Fruit fly (Drosophila melanogaster) whole organism, embryonic: Measurements from ENCODE around the gene mbt.

Source experiments
- CG10979 ChIP-seq: fragments of 200-800 bp; sonication (Bioruptor generic); optimal IDR thresholded peaks from 2 replicates; lab custom pipeline; 2018; ENCODE audit warnings: missing biosample characterization, mild to moderate bottlenecking, missing genetic modification characterization, moderate library complexity
- CG11696 ChIP-seq: fragments of 200-800 bp; sonication (Bioruptor generic); IDR thresholded peaks from 2 replicates; pipeline ENCODE4 v1.3.6; 2022; ENCODE audit warnings: missing biosample characterization, missing genetic modification characterization
- CG14050 ChIP-seq: fragments of 200-800 bp; sonication (Bioruptor generic); IDR thresholded peaks from 3 replicates; pipeline ENCODE4 v1.3.6; 2022; ENCODE audit warnings: missing biosample characterization, missing genetic modification characterization
- CG14965 ChIP-seq: fragments of 200-800 bp; sonication (Bioruptor generic); optimal IDR thresholded peaks from 2 replicates; lab custom pipeline; 2016; ENCODE audit warnings: missing biosample characterization, missing genetic modification characterization, borderline replicate concordance
- CG17912 ChIP-seq: fragments of 200-800 bp; sonication (Bioruptor generic); optimal IDR thresholded peaks from 2 replicates; lab custom pipeline; 2018; ENCODE audit warnings: missing biosample characterization, mild to moderate bottlenecking, missing genetic modification characterization
- CG30020 ChIP-seq: fragments of 200-800 bp; optimal IDR thresholded peaks from 2 replicates; lab custom pipeline; 2019; ENCODE audit warnings: missing biosample characterization, mild to moderate bottlenecking, missing genetic modification characterization, moderate library complexity
- CG31365 ChIP-seq: fragments of 200-800 bp; sonication (Bioruptor generic); optimal IDR thresholded peaks from 2 replicates; lab custom pipeline; 2018; ENCODE audit warnings: missing biosample characterization, mild to moderate bottlenecking, missing genetic modification characterization
- CG3407 ChIP-seq: fragments of 200-800 bp; sonication (Bioruptor generic); optimal IDR thresholded peaks from 2 replicates; lab custom pipeline; 2018; ENCODE audit warnings: missing biosample characterization, mild to moderate bottlenecking, missing genetic modification characterization
- CG3726 ChIP-seq: fragments of 200-800 bp; sonication (Bioruptor generic); IDR thresholded peaks from 3 replicates; pipeline ENCODE4, ENCODE4 v1.3.6; 2022; ENCODE audit warnings: missing biosample characterization, missing genetic modification characterization
- CG6175 ChIP-seq: fragments of 200-800 bp; sonication (Bioruptor generic); IDR thresholded peaks from 3 replicates; pipeline ENCODE4 v1.3.6; 2022; ENCODE audit warnings: missing biosample characterization, missing genetic modification characterization
- CG6654 ChIP-seq: fragments of 200-800 bp; sonication (Bioruptor generic); optimal IDR thresholded peaks from 2 replicates; lab custom pipeline; 2017; ENCODE audit warnings: missing biosample characterization, mild to moderate bottlenecking, missing genetic modification characterization
- CG7357 ChIP-seq: fragments of 200-800 bp; sonication (Bioruptor generic); IDR thresholded peaks from 3 replicates; pipeline ENCODE4 v1.3.6; 2022; ENCODE audit warnings: missing biosample characterization, missing genetic modification characterization
- CG7786 ChIP-seq: fragments of 200-800 bp; sonication (Bioruptor generic); optimal IDR thresholded peaks from 2 replicates; lab custom pipeline; 2016; ENCODE audit warnings: missing biosample characterization, missing genetic modification characterization
- CG9932 ChIP-seq: fragments of 200-800 bp; sonication (Bioruptor generic); IDR thresholded peaks from 2 replicates; pipeline ENCODE4 v1.3.6; 2022; ENCODE audit warnings: missing biosample characterization, missing genetic modification characterization
- Chrac-16 ChIP-seq: fragments of 200-800 bp; sonication (Bioruptor generic); optimal IDR thresholded peaks from 3 replicates; lab custom pipeline; 2016; ENCODE audit warnings: missing biosample characterization, missing genetic modification characterization
- Ets65A ChIP-seq: fragments of 200-800 bp; sonication (Bioruptor generic); peaks from one replicate; lab custom pipeline; 2016; ENCODE audit warnings: missing biosample characterization, missing genetic modification characterization
- HLHmδ ChIP-seq: fragments of 200-800 bp; sonication (Bioruptor generic); optimal IDR thresholded peaks from 2 replicates; lab custom pipeline; 2018; ENCODE audit warnings: missing biosample characterization, mild to moderate bottlenecking, missing genetic modification characterization, moderate library complexity
- Jarid2 ChIP-seq: fragments of 200-800 bp; sonication (Bioruptor generic); optimal IDR thresholded peaks from 3 replicates; lab custom pipeline; 2017; ENCODE audit warnings: mild to moderate bottlenecking, missing biosample characterization, missing genetic modification reagents, missing genetic modification characterization
- Lim3 ChIP-seq: fragments of 200-800 bp; sonication (Bioruptor generic); IDR thresholded peaks from 2 replicates; pipeline ENCODE4 v1.3.6; 2022; ENCODE audit warnings: missing biosample characterization, missing genetic modification characterization
- MBD-R2 ChIP-seq: fragments of 200-800 bp; sonication (Bioruptor generic); IDR thresholded peaks from 2 replicates; pipeline ENCODE4 v1.3.6; 2022; ENCODE audit warnings: missing biosample characterization, missing genetic modification characterization
- MESR4 ChIP-seq: fragments of 200-800 bp; sonication (Bioruptor generic); optimal IDR thresholded peaks from 2 replicates; lab custom pipeline; 2018; ENCODE audit warnings: missing biosample characterization, mild to moderate bottlenecking, missing genetic modification characterization, moderate library complexity
- Nf-YC ChIP-seq: fragments of 200-800 bp; optimal IDR thresholded peaks from 3 replicates; lab custom pipeline; 2019; ENCODE audit warnings: missing biosample characterization, mild to moderate bottlenecking, missing genetic modification characterization, moderate library complexity
- Opbp ChIP-seq: fragments of 200-800 bp; sonication (Bioruptor generic); IDR thresholded peaks from 3 replicates; pipeline ENCODE4 v1.3.6; 2022; ENCODE audit warnings: missing biosample characterization, missing genetic modification characterization; ENCODE audit not compliant: partially characterized antibody
- ab ChIP-seq: fragments of 200-800 bp; sonication (Bioruptor generic); optimal IDR thresholded peaks from 2 replicates; lab custom pipeline; 2016; ENCODE audit warnings: missing biosample characterization, missing genetic modification characterization
- ash1 ChIP-seq: fragments of 200-800 bp; sonication (Bioruptor generic); optimal IDR thresholded peaks from 2 replicates; lab custom pipeline; 2018; ENCODE audit warnings: missing biosample characterization, mild to moderate bottlenecking, missing genetic modification characterization
- ato ChIP-seq: fragments of 200-800 bp; sonication (Bioruptor generic); IDR thresholded peaks from 2 replicates; pipeline ENCODE4 v1.3.6; 2022; ENCODE audit warnings: missing biosample characterization, missing genetic modification characterization; ENCODE audit not compliant: partially characterized antibody
- btn ChIP-seq: fragments of 200-800 bp; sonication (Bioruptor generic); optimal IDR thresholded peaks from 2 replicates; lab custom pipeline; 2016; ENCODE audit warnings: missing biosample characterization, missing genetic modification characterization
- cad ChIP-seq: fragments of >200 bp; optimal IDR thresholded peaks from 2 replicates; lab custom pipeline; 2017; ENCODE audit warnings: missing biosample characterization, missing genetic modification characterization
- chinmo ChIP-seq: fragments of 200-800 bp; sonication (Bioruptor generic); IDR thresholded peaks from 4 replicates; pipeline ENCODE4 v1.3.6; 2022; ENCODE audit warnings: missing biosample characterization, missing genetic modification characterization; ENCODE audit not compliant: partially characterized antibody
- crol ChIP-seq: fragments of 200-800 bp; sonication (Bioruptor generic); IDR thresholded peaks from 2 replicates; pipeline ENCODE4 v1.3.6; 2022; ENCODE audit warnings: missing biosample characterization, missing genetic modification characterization
- eve ChIP-seq, 2 experiments: fragments of >200 bp; optimal IDR thresholded peaks; 2 replicates each; lab custom pipeline; 2017; ENCODE audit warnings: missing biosample characterization in 2 of 2, missing genetic modification characterization in 2 of 2
- gem ChIP-seq: fragments of 200-800 bp; sonication (Bioruptor generic); optimal IDR thresholded peaks from 2 replicates; lab custom pipeline; 2019; ENCODE audit warnings: missing biosample characterization, mild to moderate bottlenecking, missing genetic modification characterization, moderate library complexity
- grau ChIP-seq: fragments of 200-800 bp; optimal IDR thresholded peaks from 3 replicates; lab custom pipeline; 2019; ENCODE audit warnings: missing biosample characterization, mild to moderate bottlenecking, missing genetic modification characterization, moderate library complexity
- h ChIP-seq: fragments of >200 bp; optimal IDR thresholded peaks from 2 replicates; lab custom pipeline; 2017
- ham ChIP-seq: fragments of 200-800 bp; sonication (Bioruptor generic); IDR thresholded peaks from 2 replicates; pipeline ENCODE4 v1.3.6; 2022; ENCODE audit warnings: missing biosample characterization, missing genetic modification characterization
- hbn ChIP-seq: fragments of 200-800 bp; sonication (Bioruptor generic); IDR thresholded peaks from 2 replicates; pipeline ENCODE4 v1.3.6; 2022; ENCODE audit warnings: missing biosample characterization, missing genetic modification characterization; ENCODE audit not compliant: partially characterized antibody
- her ChIP-seq: fragments of 200-800 bp; sonication (Bioruptor generic); optimal IDR thresholded peaks from 2 replicates; lab custom pipeline; 2016; ENCODE audit warnings: missing biosample characterization, missing genetic modification characterization
- mirr ChIP-seq: fragments of 200-800 bp; sonication (Bioruptor generic); optimal IDR thresholded peaks from 3 replicates; lab custom pipeline; 2018; ENCODE audit warnings: missing biosample characterization, mild to moderate bottlenecking, missing genetic modification characterization
- mld ChIP-seq: fragments of 200-800 bp; sonication (Bioruptor generic); IDR thresholded peaks from 3 replicates; pipeline ENCODE4 v1.3.6; 2022; ENCODE audit warnings: missing biosample characterization, missing genetic modification characterization; ENCODE audit not compliant: partially characterized antibody
- nerfin-2 ChIP-seq: fragments of 200-800 bp; sonication (Bioruptor generic); IDR thresholded peaks from 2 replicates; pipeline ENCODE4 v1.3.6; 2022; ENCODE audit warnings: missing biosample characterization, missing genetic modification characterization; ENCODE audit not compliant: partially characterized antibody
- nmo ChIP-seq: fragments of 200-800 bp; sonication (Bioruptor generic); optimal IDR thresholded peaks from 2 replicates; lab custom pipeline; 2018; ENCODE audit warnings: missing biosample characterization, mild to moderate bottlenecking, missing genetic modification characterization, moderate library complexity
- odd ChIP-seq: fragments of 200-800 bp; sonication (Bioruptor generic); optimal IDR thresholded peaks from 2 replicates; lab custom pipeline; 2017; ENCODE audit warnings: missing biosample characterization, mild to moderate bottlenecking, missing genetic modification characterization
- pum ChIP-seq: fragments of 200-800 bp; sonication (Bioruptor generic); optimal IDR thresholded peaks from 2 replicates; lab custom pipeline; 2016; ENCODE audit warnings: missing biosample characterization, missing genetic modification characterization
- sens ChIP-seq: fragments of 200-800 bp; sonication (Bioruptor generic); peaks from one replicate; lab custom pipeline; 2016; ENCODE audit warnings: missing biosample characterization, missing genetic modification characterization
- stc ChIP-seq: fragments of 200-800 bp; sonication (Bioruptor generic); IDR thresholded peaks from 2 replicates; pipeline ENCODE4 v1.3.6; 2022; ENCODE audit warnings: missing biosample characterization, missing genetic modification characterization
- wek ChIP-seq: fragments of 200-800 bp; sonication (Bioruptor generic); optimal IDR thresholded peaks from 3 replicates; lab custom pipeline; 2018; ENCODE audit warnings: missing biosample characterization, mild to moderate bottlenecking, missing genetic modification characterization, moderate library complexity

mbt gene

DNA sequence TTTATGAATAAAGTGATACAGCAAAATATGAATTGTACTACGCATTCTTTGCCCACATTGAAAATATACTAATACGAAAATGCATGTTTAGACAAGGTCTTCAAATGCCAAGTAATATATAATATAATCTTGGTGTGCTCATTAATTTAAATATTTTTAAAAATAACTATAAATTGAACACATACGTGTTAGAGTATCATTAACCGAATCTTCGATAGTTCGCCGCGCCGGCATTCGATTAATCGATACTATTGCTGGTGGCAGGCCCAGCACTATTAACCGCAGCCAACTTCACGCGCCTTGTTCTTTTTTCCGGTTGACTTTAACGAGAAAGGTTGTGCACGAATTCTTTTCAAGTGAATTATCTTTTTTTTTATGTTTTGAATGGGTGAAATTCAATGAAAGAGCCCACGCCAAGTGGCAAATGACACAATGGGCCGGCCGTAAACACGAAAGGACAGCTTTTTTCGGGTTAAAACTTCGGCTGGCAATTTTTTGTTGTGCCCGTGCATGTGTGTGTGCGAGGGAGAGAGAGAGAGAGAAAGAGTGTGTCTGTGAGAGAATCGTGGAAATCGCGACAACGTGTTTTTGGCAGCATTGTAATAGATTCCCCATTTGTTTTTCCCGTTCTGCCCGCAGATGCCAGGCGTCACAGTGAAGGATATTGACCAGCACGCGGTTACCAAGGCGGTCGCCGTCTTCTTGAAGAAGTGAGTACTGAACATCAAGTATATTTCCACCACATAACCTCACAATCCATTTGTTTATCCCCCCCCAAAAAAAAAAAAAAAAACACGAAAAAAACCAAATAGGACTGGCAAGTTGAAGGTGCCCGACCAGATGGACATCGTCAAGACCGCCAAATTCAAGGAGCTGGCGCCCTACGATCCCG lies 27.4 kb downstream of the mbt start, which contains the start of gene RpS19a (continued):
- TF ChIP-seq HLHmδ (GFP tag; lab: Kevin White, UChicago) (peak; percentile 97), Ets65A (GFP tag; lab: Kevin White, UChicago) (peak; percentile 53), nmo (GFP tag; lab: Kevin White, UChicago) (peak; percentile 49), CG6654 (peak; percentile 55), Lim3 (GFP tag; lab: Robert Waterston, UW) (no peak), CG30020 (tag; lab: Kevin White, UChicago) (peak; percentile 44), chinmo (GFP tag; lab: Robert Waterston, UW) (no peak), CG9932 (GFP tag; lab: Robert Waterston, UW) (peak; percentile 54; the same call in 1 of the 2 replicates), Opbp (GFP tag; lab: Robert Waterston, UW) (peak; percentile 99), Jarid2 (GFP tag; lab: Kevin White, UChicago) (peak; percentile 62), cad (no peak), CG10979 (tag; lab: Kevin White, UChicago) (peak; percentile 35), pum (GFP tag; lab: Kevin White, UChicago) (no peak), ab (GFP tag; lab: Kevin White, UChicago) (no peak), her (GFP tag; lab: Kevin White, UChicago) (peak; percentile 13), CG7357 (GFP tag; lab: Robert Waterston, UW) (no peak), sens (peak; percentile 92)

DNA sequence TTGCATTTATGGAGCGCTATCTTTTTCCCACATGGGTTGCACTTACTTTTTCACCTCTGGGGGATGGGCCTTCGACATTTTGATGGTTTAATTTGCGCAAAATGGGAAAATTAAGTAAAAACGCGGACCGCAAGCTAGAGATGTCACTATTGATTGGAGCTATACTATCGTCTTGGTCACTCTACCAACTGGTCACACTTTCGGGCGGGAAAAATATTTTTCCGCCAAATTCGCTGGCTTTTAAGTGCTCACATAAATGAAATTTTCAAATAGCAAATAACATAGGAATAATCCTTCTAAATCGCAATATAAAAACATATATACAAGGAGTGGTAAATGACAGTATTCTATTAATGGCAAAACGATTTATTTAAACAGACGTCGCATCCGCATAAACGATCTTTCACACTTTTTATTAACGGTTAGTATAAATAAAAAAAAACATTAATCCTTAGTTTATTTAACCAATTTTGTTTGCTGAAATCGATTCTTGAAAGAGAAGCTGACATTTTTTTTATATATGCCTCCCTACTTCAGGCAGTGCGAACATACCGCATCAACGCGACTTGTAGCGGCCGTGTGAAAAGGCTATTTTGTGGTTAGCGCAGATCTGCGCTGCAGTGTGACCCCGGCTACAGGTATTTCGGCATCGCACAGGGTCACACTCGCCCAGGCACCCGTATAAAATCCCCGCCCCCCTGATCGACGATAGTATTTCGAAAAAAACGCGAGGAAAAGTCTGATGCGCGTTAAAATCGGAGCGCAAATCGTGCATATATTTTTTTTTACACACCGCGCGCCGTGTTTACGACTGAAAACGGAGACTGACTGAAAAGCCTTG lies 30.0 kb downstream of the mbt start, which contains the start of the genes SNRPG and mthl1:
Gene SNRPG (minus strand): TSS at position 160 of the 841 bp plus-strand sequence.
Gene mthl1 (plus strand): TSS at position 709 of the 841 bp plus-strand sequence.
- TF ChIP-seq wek (GFP tag; lab: Kevin White, UChicago): no peak
- TF ChIP-seq Jarid2 (GFP tag; lab: Kevin White, UChicago): peak; percentile 95
- TF ChIP-seq CG7786: peak; percentile 77
- TF ChIP-seq CG17912 (GFP tag; lab: Kevin White, UChicago): no peak
- no peak for TF ChIP-seq nerfin-2 (GFP tag; lab: Robert Waterston, UW)
- peak; percentile 87 for TF ChIP-seq gem (tag; lab: Kevin White, UChicago)
- TF ChIP-seq CG14965 (GFP tag; lab: Kevin White, UChicago): no peak
- peak; percentile 46; the same call in 1 of the 2 replicates for TF ChIP-seq ato (GFP tag; lab: Robert Waterston, UW)
- TF ChIP-seq crol (GFP tag; lab: Robert Waterston, UW): peak; percentile 75
- TF ChIP-seq Nf-YC (tag; lab: Kevin White, UChicago): peak; percentile 46
- TF ChIP-seq CG14050 (GFP tag; lab: Robert Waterston, UW): peak; percentile 63
- TF ChIP-seq Chrac-16 (GFP tag; lab: Kevin White, UChicago): peak; percentile 87
- TF ChIP-seq CG11696: peak; percentile 76
- TF ChIP-seq her (GFP tag; lab: Kevin White, UChicago): peak; percentile 81
- TF ChIP-seq btn (GFP tag; lab: Kevin White, UChicago): no peak
- peak; percentile 91 for TF ChIP-seq CG3726
- TF ChIP-seq mirr (GFP tag; lab: Kevin White, UChicago): peak; percentile 24
- TF ChIP-seq CG6175 (GFP tag; lab: Robert Waterston, UW): peak; percentile 88
- no peak for TF ChIP-seq odd (GFP tag; lab: Kevin White, UChicago)
- TF ChIP-seq CG31365 (tag; lab: Kevin White, UChicago): peak; percentile 15
- TF ChIP-seq mld (GFP tag; lab: Robert Waterston, UW): no peak
- TF ChIP-seq ham: peak; percentile 77; the same call in 1 of the 2 replicates
- TF ChIP-seq stc (GFP tag; lab: Robert Waterston, UW): peak; percentile 69; the same call in 1 of the 2 replicates
- peak; percentile 67 for TF ChIP-seq grau (tag; lab: Kevin White, UChicago)
- peak; percentile 49 for TF ChIP-seq CG3407 (GFP tag; lab: Kevin White, UChicago)
- no peak for TF ChIP-seq h (lab: Kevin White, UChicago)
- no peak for TF ChIP-seq eve (GFP tag; optimal IDR thresholded peaks at IDR 0.05; lab: Kevin White, UChicago)
- peak; percentile 70 for TF ChIP-seq hbn
- no peak for TF ChIP-seq ash1 (GFP tag; lab: Kevin White, UChicago)
- peak; percentile 34 for TF ChIP-seq MESR4
- peak; percentile 71 for TF ChIP-seq MBD-R2 (GFP tag; lab: Robert Waterston, UW)
